Fruit fly (Drosophila melanogaster) whole organism, wandering third instar larva: ENCODE data around the gene Smug.

Experiments
- Abd-B ChIP-seq: fragments of >200 bp; optimal IDR thresholded peaks from 2 replicates; lab custom pipeline; 2017; ENCODE audit warnings: missing biosample characterization, missing genetic modification characterization
- CG32264 ChIP-seq: fragments of 200-800 bp; sonication (Bioruptor generic); optimal IDR thresholded peaks from 2 replicates; lab custom pipeline; 2016; ENCODE audit warnings: missing biosample characterization, missing genetic modification characterization
- CG9705 ChIP-seq: fragments of 200-800 bp; sonication (Bioruptor generic); optimal IDR thresholded peaks from 2 replicates; lab custom pipeline; 2018; ENCODE audit warnings: missing biosample characterization, mild to moderate bottlenecking, missing genetic modification characterization
- CrebA ChIP-seq: fragments of 200-800 bp; sonication (Bioruptor generic); optimal IDR thresholded peaks from 2 replicates; lab custom pipeline; 2016; ENCODE audit warnings: missing biosample characterization, mild to moderate bottlenecking, missing genetic modification characterization, borderline replicate concordance
- Dfd ChIP-seq: fragments of >200 bp; optimal IDR thresholded peaks from 2 replicates; lab custom pipeline; 2017; ENCODE audit warnings: missing biosample characterization, missing genetic modification characterization
- Dif ChIP-seq: fragments of 200-275, 200-300 bp; sonication (Bioruptor generic); optimal IDR thresholded peaks from 2 replicates; lab custom pipeline; 2018; ENCODE audit warnings: missing biosample characterization, missing genetic modification characterization; ENCODE audit not compliant: partially characterized antibody
- GATAd ChIP-seq: sonication (Bioruptor generic); optimal IDR thresholded peaks from 2 replicates; lab custom pipeline; 2016; ENCODE audit warnings: missing biosample characterization, missing genetic modification characterization
- HLH106 ChIP-seq: fragments of 200-800 bp; optimal IDR thresholded peaks from 3 replicates; lab custom pipeline; 2019; ENCODE audit warnings: missing biosample characterization, mild to moderate bottlenecking, missing genetic modification characterization, moderate library complexity
- Hnf4 ChIP-seq: fragments of 200-800 bp; sonication (Bioruptor generic); optimal IDR thresholded peaks from 2 replicates; lab custom pipeline; 2016; ENCODE audit warnings: missing biosample characterization, mild to moderate bottlenecking, missing genetic modification characterization
- Hr78 ChIP-seq: fragments of >200 bp; optimal IDR thresholded peaks from 2 replicates; lab custom pipeline; 2017; ENCODE audit warnings: missing biosample characterization, missing genetic modification characterization
- Hr83 ChIP-seq: fragments of 200-300 bp; sonication (Bioruptor generic); optimal IDR thresholded peaks from 2 replicates; lab custom pipeline; 2016; ENCODE audit warnings: missing biosample characterization, mild to moderate bottlenecking, missing genetic modification characterization, moderate library complexity; ENCODE audit not compliant: poor library complexity, severe bottlenecking
- Jra ChIP-seq: sonication (Bioruptor generic); optimal IDR thresholded peaks from 2 replicates; lab custom pipeline; 2016; ENCODE audit warnings: missing biosample characterization, missing genetic modification characterization
- Mio ChIP-seq: sonication (Bioruptor generic); optimal IDR thresholded peaks from 2 replicates; lab custom pipeline; 2016; ENCODE audit warnings: missing biosample characterization, missing genetic modification characterization
- Myc ChIP-seq: fragments of >200 bp; optimal IDR thresholded peaks from 2 replicates; lab custom pipeline; 2017
- N ChIP-seq: fragments of >200 bp; optimal IDR thresholded peaks from 2 replicates; lab custom pipeline; 2018; ENCODE audit warnings: missing biosample characterization, missing external identifiers, missing genetic modification characterization
- OdsH ChIP-seq: fragments of 200-800 bp; sonication (Bioruptor generic); optimal IDR thresholded peaks from 2 replicates; lab custom pipeline; 2016; ENCODE audit warnings: missing biosample characterization, mild to moderate bottlenecking, missing genetic modification characterization
- Rel ChIP-seq, 2 experiments: fragments of 200-800 bp; sonication (Bioruptor generic) in 1 of 2; optimal IDR thresholded peaks; 2 replicates in 1 of 2; 3 replicates in 1 of 2; lab custom pipeline; 2016 to 2019; ENCODE audit warnings: mild to moderate bottlenecking in 2 of 2, missing biosample characterization in 2 of 2, missing genetic modification characterization in 2 of 2, moderate library complexity in 1 of 2
- Sp1 ChIP-seq: fragments of 200-800 bp; sonication (Bioruptor generic); optimal IDR thresholded peaks from 3 replicates; lab custom pipeline; 2019; ENCODE audit warnings: missing biosample characterization, mild to moderate bottlenecking, missing genetic modification characterization, moderate library complexity
- br ChIP-seq: fragments of 200-800 bp; sonication (Bioruptor generic); optimal IDR thresholded peaks from 2 replicates; lab custom pipeline; 2016; ENCODE audit warnings: missing biosample characterization, missing genetic modification characterization
- brk ChIP-seq: fragments of 200-800 bp; sonication (Bioruptor generic); optimal IDR thresholded peaks from 2 replicates; lab custom pipeline; 2016; ENCODE audit warnings: missing biosample characterization, mild to moderate bottlenecking, missing genetic modification characterization
- dl ChIP-seq, 2 experiments: fragments of 175-275, 200-275 bp in 1 of 2; fragments of 200-275 bp in 1 of 2; sonication (Bioruptor generic); optimal IDR thresholded peaks; lab custom pipeline; 2018; ENCODE audit warnings: mild to moderate bottlenecking in 2 of 2, missing biosample characterization in 2 of 2, missing genetic modification characterization in 2 of 2, moderate library complexity in 2 of 2; ENCODE audit not compliant: partially characterized antibody in 2 of 2, insufficient read depth in 1 of 2
- dmrt93B ChIP-seq: fragments of 200-800 bp; sonication (Bioruptor generic); optimal IDR thresholded peaks from 2 replicates; lab custom pipeline; 2018; ENCODE audit warnings: missing biosample characterization, mild to moderate bottlenecking, missing genetic modification characterization
- dsf ChIP-seq: sonication (Bioruptor generic); optimal IDR thresholded peaks from 2 replicates; lab custom pipeline; 2016; ENCODE audit warnings: missing biosample characterization, missing genetic modification characterization, borderline replicate concordance
- ey ChIP-seq: fragments of 200-800 bp; sonication (Bioruptor generic); optimal IDR thresholded peaks from 2 replicates; lab custom pipeline; 2016; ENCODE audit warnings: missing biosample characterization, missing genetic modification characterization
- foxo ChIP-seq, 2 experiments: fragments of 200-800 bp; sonication (Bioruptor generic); optimal IDR thresholded peaks; 2 replicates in 1 of 2; 3 replicates in 1 of 2; lab custom pipeline; 2016 to 2017; ENCODE audit warnings: missing biosample characterization in 2 of 2, missing genetic modification characterization in 2 of 2
- fru ChIP-seq: fragments of 200-800 bp; sonication (Bioruptor generic); optimal IDR thresholded peaks from 3 replicates; lab custom pipeline; 2016; ENCODE audit warnings: missing biosample characterization, mild to moderate bottlenecking, missing genetic modification characterization
- h ChIP-seq: fragments of 200-800 bp; sonication (Bioruptor generic); optimal IDR thresholded peaks from 3 replicates; lab custom pipeline; 2016; ENCODE audit warnings: missing biosample characterization, mild to moderate bottlenecking, missing genetic modification characterization
- jim ChIP-seq: fragments of 175-275, 200-325 bp; sonication (Bioruptor generic); optimal IDR thresholded peaks from 2 replicates; lab custom pipeline; 2016; ENCODE audit warnings: missing biosample characterization, mild to moderate bottlenecking, missing genetic modification characterization
- lola ChIP-seq: fragments of >200 bp; optimal IDR thresholded peaks from 2 replicates; lab custom pipeline; 2017; ENCODE audit warnings: missing biosample characterization, missing genetic modification characterization
- pan ChIP-seq: fragments of >200 bp; optimal IDR thresholded peaks from 2 replicates; lab custom pipeline; 2017
- psq ChIP-seq: fragments of 200-800 bp; sonication (Bioruptor generic); optimal IDR thresholded peaks from 3 replicates; lab custom pipeline; 2017; ENCODE audit warnings: missing biosample characterization, mild to moderate bottlenecking, missing genetic modification characterization, moderate library complexity
- rgr ChIP-seq: fragments of 200-800 bp; sonication (Bioruptor generic); optimal IDR thresholded peaks from 3 replicates; lab custom pipeline; 2016; ENCODE audit warnings: missing biosample characterization, mild to moderate bottlenecking, missing genetic modification characterization
- sage ChIP-seq: fragments of 200-800 bp; sonication (Bioruptor generic); optimal IDR thresholded peaks from 2 replicates; lab custom pipeline; 2016; ENCODE audit warnings: missing biosample characterization, mild to moderate bottlenecking, missing genetic modification characterization
- sv ChIP-seq: fragments of 200-800 bp; sonication (Bioruptor generic); optimal IDR thresholded peaks from 3 replicates; lab custom pipeline; 2016; ENCODE audit warnings: missing biosample characterization, missing genetic modification characterization
- usp ChIP-seq: fragments of >200 bp; optimal IDR thresholded peaks from 2 replicates; lab custom pipeline; 2017; ENCODE audit warnings: missing biosample characterization, missing genetic modification characterization

The Smug gene

dm6 chr3R:17118917-17119378, 31.4 kb upstream of the Smug start:
- TF ChIP-seq br, result peak; percentile 12
- TF ChIP-seq CrebA (GFP tag; lab: Kevin White, UChicago), result peak; percentile 74
- no peak for TF ChIP-seq Hnf4 (GFP tag; lab: Kevin White, UChicago)
- no peak for TF ChIP-seq Dfd (GFP tag; lab: Kevin White, UChicago)
- TF ChIP-seq jim, result no peak
- TF ChIP-seq ey (GFP tag; lab: Kevin White, UChicago), result no peak
- TF ChIP-seq Jra (GFP tag; lab: Kevin White, UChicago), result no peak
- no peak for TF ChIP-seq dsf (GFP tag; lab: Kevin White, UChicago)
- no peak for TF ChIP-seq sv (GFP tag; lab: Kevin White, UChicago)
- no peak for TF ChIP-seq pan (lab: Kevin White, UChicago)
- no peak for TF ChIP-seq Abd-B (GFP tag; lab: Kevin White, UChicago)
- no peak for TF ChIP-seq fru (GFP tag; lab: Kevin White, UChicago)
- no peak for TF ChIP-seq dmrt93B
- no peak for TF ChIP-seq Rel (GFP tag; optimal IDR thresholded peaks at IDR 0.05; lab: Kevin White, UChicago)
- peak; percentile 22 for TF ChIP-seq Rel (tag; optimal IDR thresholded peaks at IDR 0.05; lab: Kevin White, UChicago)
- TF ChIP-seq OdsH (GFP tag; lab: Kevin White, UChicago), result no peak
- no peak for TF ChIP-seq Mio (GFP tag; lab: Kevin White, UChicago)
- TF ChIP-seq sage, result peak; percentile 73
- peak; percentile 45 for TF ChIP-seq lola (GFP tag; lab: Kevin White, UChicago)
- peak; percentile 15 for TF ChIP-seq CG32264 (GFP tag; lab: Kevin White, UChicago)
- peak in 1 of 2 experiments; percentile 32 for TF ChIP-seq foxo (GFP tag; optimal IDR thresholded peaks at IDR 0.05; lab: Kevin White, UChicago)
- TF ChIP-seq HLH106 (tag; lab: Kevin White, UChicago), result no peak
- peak; percentile 39 for TF ChIP-seq Sp1 (GFP tag; lab: Kevin White, UChicago)
- TF ChIP-seq Myc, result no peak
- TF ChIP-seq Dif (GFP tag; lab: Kevin White, UChicago), result peak; percentile 59
- no peak for TF ChIP-seq rgr (GFP tag; lab: Kevin White, UChicago)
- TF ChIP-seq CG9705 (GFP tag; lab: Kevin White, UChicago), result no peak
- peak; percentile 29 to 60 for TF ChIP-seq dl (GFP tag; optimal IDR thresholded peaks at IDR 0.05; lab: Kevin White, UChicago; ENCODE audit: insufficient read depth in 1 of 2, partially characterized antibody in 2 of 2)
- peak; percentile 38 for TF ChIP-seq brk (GFP tag; lab: Kevin White, UChicago)
- TF ChIP-seq Hr78 (GFP tag; lab: Kevin White, UChicago), result no peak
- TF ChIP-seq Hr83 (GFP tag; lab: Kevin White, UChicago), result peak; percentile 45
- no peak for TF ChIP-seq usp (GFP tag; lab: Kevin White, UChicago)

DNA sequence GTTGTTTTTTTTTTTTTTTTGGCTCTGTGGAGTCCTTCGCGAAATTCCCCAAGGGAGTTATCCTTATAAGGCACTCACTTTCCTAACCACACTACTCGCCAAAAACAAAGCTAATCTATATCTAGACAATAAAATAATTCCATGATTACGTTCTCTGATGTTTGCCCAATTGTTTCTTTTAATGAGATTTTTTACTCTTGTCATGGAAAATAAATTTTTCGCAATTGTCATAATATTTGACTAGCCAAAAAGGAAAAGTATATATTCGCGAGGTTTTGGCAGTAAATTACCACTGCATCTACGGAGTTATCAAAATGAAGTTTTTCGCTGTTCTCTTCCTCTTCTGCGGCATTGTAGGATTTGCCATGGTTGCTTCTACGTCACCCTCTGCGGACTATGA, 30.2 kb upstream of the Smug start, which contains the start of gene CG34278:
TSS of gene CG34278 (plus strand) at position 301 of the 400 bp plus-strand sequence.
- TF ChIP-seq sv (GFP tag; lab: Kevin White, UChicago), result no peak
- no peak for TF ChIP-seq Abd-B (GFP tag; lab: Kevin White, UChicago)
- TF ChIP-seq dsf (GFP tag; lab: Kevin White, UChicago), result no peak
- TF ChIP-seq br, result no peak
- TF ChIP-seq rgr (GFP tag; lab: Kevin White, UChicago), result no peak
- TF ChIP-seq Myc, result no peak
- no peak for TF ChIP-seq Dif (GFP tag; lab: Kevin White, UChicago)
- no peak for TF ChIP-seq Hr83 (GFP tag; lab: Kevin White, UChicago)
- no peak for TF ChIP-seq CG32264 (GFP tag; lab: Kevin White, UChicago)
- TF ChIP-seq dmrt93B, result no peak
- no peak for TF ChIP-seq N
- no peak for TF ChIP-seq psq (GFP tag; lab: Kevin White, UChicago)
- no peak for TF ChIP-seq lola (GFP tag; lab: Kevin White, UChicago)
- TF ChIP-seq Jra (GFP tag; lab: Kevin White, UChicago), result no peak
- TF ChIP-seq CG9705 (GFP tag; lab: Kevin White, UChicago), result no peak
- TF ChIP-seq h (GFP tag; lab: Kevin White, UChicago), result no peak
- TF ChIP-seq sage, result no peak
- TF ChIP-seq brk (GFP tag; lab: Kevin White, UChicago), result no peak
- TF ChIP-seq, all 38 proteins: peak for 0

dm6 chr3R:17121277-17121676, 29.1 kb upstream of the Smug start, which contains the start of gene CG42779:
TSS of gene CG42779 (plus strand) at chr3R:17121577.
- no peak for TF ChIP-seq GATAd
- TF ChIP-seq sage, result no peak
- no peak for TF ChIP-seq h (GFP tag; lab: Kevin White, UChicago)
- TF ChIP-seq Dfd (GFP tag; lab: Kevin White, UChicago), result no peak
- no peak for TF ChIP-seq CG9705 (GFP tag; lab: Kevin White, UChicago)
- no peak for TF ChIP-seq Hr83 (GFP tag; lab: Kevin White, UChicago)
- no peak for TF ChIP-seq Rel (GFP tag; optimal IDR thresholded peaks at IDR 0.05; lab: Kevin White, UChicago)
- no peak for TF ChIP-seq Rel (tag; optimal IDR thresholded peaks at IDR 0.05; lab: Kevin White, UChicago)
- TF ChIP-seq N, result no peak
- no peak for TF ChIP-seq Myc
- no peak for TF ChIP-seq Abd-B (GFP tag; lab: Kevin White, UChicago)
- TF ChIP-seq Hnf4 (GFP tag; lab: Kevin White, UChicago), result no peak
- no peak for TF ChIP-seq br
- no peak for TF ChIP-seq jim
- TF ChIP-seq HLH106 (tag; lab: Kevin White, UChicago), result no peak
- no peak for TF ChIP-seq psq (GFP tag; lab: Kevin White, UChicago)
- no peak for TF ChIP-seq CrebA (GFP tag; lab: Kevin White, UChicago)
- no peak for TF ChIP-seq dl (GFP tag; optimal IDR thresholded peaks at IDR 0.05; lab: Kevin White, UChicago; ENCODE audit: insufficient read depth in 1 of 2, partially characterized antibody in 2 of 2)
